Fruit fly (Drosophila melanogaster) whole organism: Measurements from ENCODE around the gene CG31075.

Source experiments
- psq ChIP-seq: fragments of >200 bp; optimal IDR thresholded peaks from 2 replicates; lab custom pipeline; 2017
- usp ChIP-seq: fragments of >200 bp; optimal IDR thresholded peaks from 2 replicates; lab custom pipeline; 2017; ENCODE audit warnings: missing biosample characterization, missing genetic modification characterization, mixed read lengths

dm6 chr3R:26999452-26999851, 11.1 kb upstream of the CG31075 start, which contains the start of gene CG31077:
- TF ChIP-seq psq (lab: Kevin White, UChicago) (no peak), usp (no peak)
